Fruit fly (Drosophila melanogaster): Measurements from ENCODE around the gene CG5895.

CG5895 gene

dm6 chr3L:16045831-16046336 lies 10.6 kb downstream of the CG5895 start (continued):
- TF ChIP-seq CG16863 (GFP tag; optimal IDR thresholded peaks at IDR 0.05) (peak; percentile 89), CG18476 (GFP tag; optimal IDR thresholded peaks at IDR 0.05) (peak; percentile 93), CG9609 (GFP tag; optimal IDR thresholded peaks at IDR 0.05) (peak; percentile 83), CG2678 (tag; optimal IDR thresholded peaks at IDR 0.05) (peak; percentile 97), Atf3 (GFP tag; optimal IDR thresholded peaks at IDR 0.05) (peak; percentile 78), MESR4 (GFP tag; optimal IDR thresholded peaks at IDR 0.05) (no peak), pum (GFP tag; optimal IDR thresholded peaks at IDR 0.05) (peak; percentile 82), Bgb (GFP tag; IDR thresholded peaks at IDR 0.05; ENCODE audit: partially characterized antibody) (no peak), pzg (GFP tag; optimal IDR thresholded peaks at IDR 0.05) (peak; percentile 18), CG4328 (GFP tag; optimal IDR thresholded peaks at IDR 0.05) (peak; percentile 75), klu (GFP tag; IDR thresholded peaks at IDR 0.05) (peak; percentile 78), CG11085 (GFP tag; IDR thresholded peaks at IDR 0.05) (peak; percentile 81), CG11723 (GFP tag; optimal IDR thresholded peaks at IDR 0.05) (peak; percentile 87), shn (GFP tag; optimal IDR thresholded peaks at IDR 0.05) (peak; percentile 75), Rfx (GFP tag; IDR thresholded peaks at IDR 0.05) (peak; percentile 93), CG8388 (GFP tag; optimal IDR thresholded peaks at IDR 0.05) (peak; percentile 96), p53 (GFP tag; optimal IDR thresholded peaks at IDR 0.05) (peak; percentile 73), run (tag; optimal IDR thresholded peaks at IDR 0.05) (peak; percentile 95), CG8924 (tag; optimal IDR thresholded peaks at IDR 0.05) (peak; percentile 92), zfh1 (GFP tag; IDR thresholded peaks at IDR 0.05) (peak; percentile 95), hth (optimal IDR thresholded peaks at IDR 0.05) (no peak), rib (GFP tag; IDR thresholded peaks at IDR 0.05) (peak; percentile 88), toy (GFP tag; IDR thresholded peaks at IDR 0.05) (peak; percentile 67), CG5953 (GFP tag; IDR thresholded peaks at IDR 0.05) (peak; percentile 73), CG2889 (GFP tag; IDR thresholded peaks at IDR 0.05) (peak; percentile 75; the same call in 2 of the 3 replicates), CG14014 (GFP tag; IDR thresholded peaks at IDR 0.05) (peak; percentile 94), mam (GFP tag; optimal IDR thresholded peaks at IDR 0.05) (peak; percentile 90), Pdp1 (GFP tag; optimal IDR thresholded peaks at IDR 0.05) (peak; percentile 85 to 88), CG6791 (GFP tag; IDR thresholded peaks at IDR 0.05; ENCODE audit: partially characterized antibody) (no peak), CG16813 (GFP tag; IDR thresholded peaks at IDR 0.05; ENCODE audit: partially characterized antibody) (no peak), wor (GFP tag; IDR thresholded peaks at IDR 0.05) (peak; percentile 84), CG1602 (GFP tag; optimal IDR thresholded peaks at IDR 0.05) (peak; percentile 87), CG13775 (GFP tag; optimal IDR thresholded peaks at IDR 0.05) (peak; percentile 82), wdn (GFP tag; IDR thresholded peaks at IDR 0.05) (peak; percentile 86), CG3163 (GFP tag; optimal IDR thresholded peaks at IDR 0.05) (peak; percentile 64), CG8089 (GFP tag; optimal IDR thresholded peaks at IDR 0.05) (peak; percentile 82), CG6689 (GFP tag; IDR thresholded peaks at IDR 0.05) (peak; percentile 94), Fer1 (GFP tag; optimal IDR thresholded peaks at IDR 0.05) (peak; percentile 97), onecut (GFP tag; IDR thresholded peaks at IDR 0.05) (peak; percentile 62), Ets97D (GFP tag; optimal IDR thresholded peaks at IDR 0.05) (peak; percentile 47), sc (optimal IDR thresholded peaks at IDR 0.05) (no peak), sc (GFP tag; optimal IDR thresholded peaks at IDR 0.05) (peak; percentile 71), Oli (tag; optimal IDR thresholded peaks at IDR 0.05) (peak; percentile 93), YL-1 (GFP tag; optimal IDR thresholded peaks at IDR 0.05) (peak; percentile 87), eyg (GFP tag; optimal IDR thresholded peaks at IDR 0.05) (peak; percentile 88), CG1832 (GFP tag; optimal IDR thresholded peaks at IDR 0.05) (no peak), stwl (tag; optimal IDR thresholded peaks at IDR 0.05) (peak; percentile 39), CG15011 (GFP tag; optimal IDR thresholded peaks at IDR 0.05) (peak; percentile 86), jigr1 (GFP tag; IDR thresholded peaks at IDR 0.05) (0 out of 3 replicates have a peak, but pooled peaks have one; percentile 48), CG13424 (tag; optimal IDR thresholded peaks at IDR 0.05) (peak; percentile 96), CG13296 (GFP tag; optimal IDR thresholded peaks at IDR 0.05) (peak; percentile 96)
